Fruit fly (Drosophila melanogaster) whole organism, embryonic: ENCODE measurements around the gene His3.3B.

Source experiments
- Adf1 ChIP-seq: fragments of 200-800 bp; sonication (Bioruptor generic); IDR thresholded peaks from 2 replicates; pipeline ENCODE4 v1.3.6; 2022; ENCODE audit warnings: missing biosample characterization, missing genetic modification characterization
- Bteb2 ChIP-seq: fragments of 200-800 bp; sonication (Bioruptor generic); optimal IDR thresholded peaks from 2 replicates; lab custom pipeline; 2016; ENCODE audit warnings: missing biosample characterization, missing genetic modification characterization
- CG12236 ChIP-seq: fragments of 200-800 bp; sonication (Bioruptor generic); optimal IDR thresholded peaks from 2 replicates; lab custom pipeline; 2016; ENCODE audit warnings: missing biosample characterization, missing genetic modification characterization
- CG12299 ChIP-seq: fragments of 200-800 bp; sonication (Bioruptor generic); optimal IDR thresholded peaks from 2 replicates; lab custom pipeline; 2018; ENCODE audit warnings: missing biosample characterization, mild to moderate bottlenecking, missing genetic modification characterization
- CG14014 ChIP-seq: fragments of 200-800 bp; sonication (Bioruptor generic); IDR thresholded peaks from 2 replicates; pipeline ENCODE4 v1.3.6; 2022; ENCODE audit warnings: missing biosample characterization, missing genetic modification characterization
- CG16863 ChIP-seq: fragments of 200-800 bp; sonication (Bioruptor generic); optimal IDR thresholded peaks from 3 replicates; lab custom pipeline; 2016; ENCODE audit warnings: missing biosample characterization, missing genetic modification characterization
- CG17186 ChIP-seq: fragments of 200-800 bp; sonication (Bioruptor generic); optimal IDR thresholded peaks from 3 replicates; lab custom pipeline; 2017; ENCODE audit warnings: missing biosample characterization, missing genetic modification reagents, missing genetic modification characterization
- CG17359 ChIP-seq: fragments of 200-800 bp; sonication (Bioruptor generic); optimal IDR thresholded peaks from 3 replicates; lab custom pipeline; 2018; ENCODE audit warnings: missing biosample characterization, mild to moderate bottlenecking, missing genetic modification characterization, moderate library complexity
- CG17385 ChIP-seq: fragments of 200-800 bp; sonication (Bioruptor generic); optimal IDR thresholded peaks from 3 replicates; lab custom pipeline; 2018; ENCODE audit warnings: missing biosample characterization, mild to moderate bottlenecking, missing genetic modification characterization
- CG18599 ChIP-seq: fragments of 200-800 bp; sonication (Bioruptor generic); optimal IDR thresholded peaks from 3 replicates; lab custom pipeline; 2017; ENCODE audit warnings: missing biosample characterization, missing genetic modification characterization, mild to moderate bottlenecking, moderate library complexity, missing genetic modification reagents
- CG18619 ChIP-seq: fragments of 200-800 bp; sonication (Bioruptor generic); optimal IDR thresholded peaks from 3 replicates; lab custom pipeline; 2017; ENCODE audit warnings: missing biosample characterization, mild to moderate bottlenecking, missing genetic modification characterization
- CG2678 ChIP-seq: fragments of 200-800 bp; sonication (Bioruptor generic); optimal IDR thresholded peaks from 3 replicates; lab custom pipeline; 2019; ENCODE audit warnings: missing biosample characterization, mild to moderate bottlenecking, missing genetic modification characterization, moderate library complexity
- CG2875 ChIP-seq: fragments of 200-800 bp; sonication (Bioruptor generic); optimal IDR thresholded peaks from 2 replicates; lab custom pipeline; 2017; ENCODE audit warnings: missing biosample characterization, mild to moderate bottlenecking, missing genetic modification characterization, missing genetic modification reagents
- CG30403 ChIP-seq: fragments of 200-800 bp; sonication (Bioruptor generic); optimal IDR thresholded peaks from 3 replicates; lab custom pipeline; 2016; ENCODE audit warnings: missing biosample characterization, missing genetic modification characterization
- CG3407 ChIP-seq: fragments of 200-800 bp; sonication (Bioruptor generic); optimal IDR thresholded peaks from 2 replicates; lab custom pipeline; 2018; ENCODE audit warnings: missing biosample characterization, mild to moderate bottlenecking, missing genetic modification characterization
- CG3726 ChIP-seq: fragments of 200-800 bp; sonication (Bioruptor generic); IDR thresholded peaks from 3 replicates; pipeline ENCODE4, ENCODE4 v1.3.6; 2022; ENCODE audit warnings: missing biosample characterization, missing genetic modification characterization
- CG43689 ChIP-seq: fragments of 200-800 bp; sonication (Bioruptor generic); IDR thresholded peaks from 2 replicates; pipeline ENCODE4 v1.3.6; 2022; ENCODE audit warnings: missing biosample characterization, missing genetic modification characterization
- CG4730 ChIP-seq: fragments of 200-800 bp; sonication (Bioruptor generic); IDR thresholded peaks from 2 replicates; pipeline ENCODE4 v1.3.6; 2022; ENCODE audit warnings: missing biosample characterization, missing genetic modification characterization
- CG8290 ChIP-seq, 3 experiments: fragments of 200-800 bp; sonication (Bioruptor generic); optimal IDR thresholded peaks; 2 replicates each; lab custom pipeline; 2016 to 2019; ENCODE audit warnings: missing biosample characterization in 3 of 3, missing genetic modification characterization in 3 of 3, mild to moderate bottlenecking in 2 of 3, moderate library complexity in 1 of 3
- CG9215 ChIP-seq: fragments of 200-800 bp; sonication (Bioruptor generic); IDR thresholded peaks from 2 replicates; pipeline ENCODE4 v1.3.6; 2022; ENCODE audit warnings: missing biosample characterization, missing genetic modification characterization
- CG9932 ChIP-seq: fragments of 200-800 bp; sonication (Bioruptor generic); IDR thresholded peaks from 2 replicates; pipeline ENCODE4 v1.3.6; 2022; ENCODE audit warnings: missing biosample characterization, missing genetic modification characterization
- CrebB ChIP-seq: fragments of 200-800 bp; sonication (Bioruptor generic); optimal IDR thresholded peaks from 3 replicates; lab custom pipeline; 2018; ENCODE audit warnings: missing biosample characterization, mild to moderate bottlenecking, missing genetic modification characterization
- Dref ChIP-seq: fragments of 200-800 bp; sonication (Bioruptor generic); IDR thresholded peaks from 2 replicates; pipeline ENCODE4 v1.3.6; 2022; ENCODE audit warnings: missing biosample characterization, missing genetic modification characterization
- Drgx ChIP-seq: fragments of 200-800 bp; sonication (Bioruptor generic); IDR thresholded peaks from 2 replicates; pipeline ENCODE4 v1.3.6; 2022; ENCODE audit warnings: missing biosample characterization, missing genetic modification characterization
- E2f1 ChIP-seq: fragments of 200-800 bp; sonication (Bioruptor generic); IDR thresholded peaks from 2 replicates; pipeline ENCODE4 v1.3.6; 2022; ENCODE audit warnings: missing biosample characterization, missing genetic modification characterization
- HLH3B ChIP-seq: fragments of 200-800 bp; sonication (Bioruptor generic); IDR thresholded peaks from 2 replicates; pipeline ENCODE4 v1.3.6; 2022; ENCODE audit warnings: missing biosample characterization, missing genetic modification characterization
- HLHmδ ChIP-seq: fragments of 200-800 bp; sonication (Bioruptor generic); optimal IDR thresholded peaks from 2 replicates; lab custom pipeline; 2018; ENCODE audit warnings: missing biosample characterization, mild to moderate bottlenecking, missing genetic modification characterization, moderate library complexity
- MESR4 ChIP-seq: fragments of 200-800 bp; sonication (Bioruptor generic); optimal IDR thresholded peaks from 2 replicates; lab custom pipeline; 2018; ENCODE audit warnings: missing biosample characterization, mild to moderate bottlenecking, missing genetic modification characterization, moderate library complexity
- Nf-YA ChIP-seq: fragments of 200-800 bp; sonication (Bioruptor generic); IDR thresholded peaks from 2 replicates; pipeline ENCODE4 v1.3.6; 2022; ENCODE audit warnings: missing biosample characterization, missing genetic modification characterization
- Nf-YC ChIP-seq: fragments of 200-800 bp; optimal IDR thresholded peaks from 3 replicates; lab custom pipeline; 2019; ENCODE audit warnings: missing biosample characterization, mild to moderate bottlenecking, missing genetic modification characterization, moderate library complexity
- NfI ChIP-seq: fragments of 200-800 bp; sonication (Bioruptor generic); optimal IDR thresholded peaks from 3 replicates; lab custom pipeline; 2018; ENCODE audit warnings: missing biosample characterization, mild to moderate bottlenecking, missing genetic modification characterization, moderate library complexity
- Rx ChIP-seq: fragments of 200-800 bp; sonication (Bioruptor generic); IDR thresholded peaks from 2 replicates; pipeline ENCODE4 v1.3.6; 2022; ENCODE audit warnings: missing biosample characterization, missing genetic modification characterization
- Spps ChIP-seq: fragments of 200-800 bp; sonication (Bioruptor generic); optimal IDR thresholded peaks from 2 replicates; lab custom pipeline; 2018; ENCODE audit warnings: missing biosample characterization, mild to moderate bottlenecking, missing genetic modification characterization
- ara ChIP-seq: fragments of 200-800 bp; sonication (Bioruptor generic); IDR thresholded peaks from 2 replicates; pipeline ENCODE4 v1.3.6; 2022; ENCODE audit warnings: missing biosample characterization, missing genetic modification characterization
- az2 ChIP-seq: fragments of 200-800 bp; sonication (Bioruptor generic); optimal IDR thresholded peaks from 3 replicates; lab custom pipeline; 2016; ENCODE audit warnings: missing biosample characterization, missing genetic modification characterization
- bbx ChIP-seq: fragments of 200-800 bp; sonication (Bioruptor generic); IDR thresholded peaks from 2 replicates; pipeline ENCODE4 v1.3.6; 2022; ENCODE audit warnings: missing biosample characterization, missing genetic modification characterization; ENCODE audit not compliant: partially characterized antibody
- crp ChIP-seq, 2 experiments: fragments of 200-800 bp; sonication (Bioruptor generic); optimal IDR thresholded peaks; 2 replicates in 1 of 2; 3 replicates in 1 of 2; lab custom pipeline; 2017; ENCODE audit warnings: missing biosample characterization in 2 of 2, missing genetic modification characterization in 2 of 2, mild to moderate bottlenecking in 1 of 2, moderate library complexity in 1 of 2
- en ChIP-seq: fragments of 200-800 bp; sonication (Bioruptor generic); optimal IDR thresholded peaks from 2 replicates; lab custom pipeline; 2016; ENCODE audit warnings: missing biosample characterization, missing genetic modification characterization
- ewg ChIP-seq: fragments of 200-800 bp; sonication (Bioruptor generic); optimal IDR thresholded peaks from 3 replicates; lab custom pipeline; 2017; ENCODE audit warnings: mild to moderate bottlenecking, missing biosample characterization, missing genetic modification reagents, missing genetic modification characterization
- exex ChIP-seq: fragments of 200-800 bp; sonication (Bioruptor generic); optimal IDR thresholded peaks from 4 replicates; lab custom pipeline; 2018; ENCODE audit warnings: missing biosample characterization, mild to moderate bottlenecking, missing genetic modification characterization, moderate library complexity
- fd3F ChIP-seq: fragments of 200-800 bp; sonication (Bioruptor generic); optimal IDR thresholded peaks from 2 replicates; lab custom pipeline; 2018; ENCODE audit warnings: missing biosample characterization, mild to moderate bottlenecking, missing genetic modification characterization, moderate library complexity
- nerfin-2 ChIP-seq: fragments of 200-800 bp; sonication (Bioruptor generic); IDR thresholded peaks from 2 replicates; pipeline ENCODE4 v1.3.6; 2022; ENCODE audit warnings: missing biosample characterization, missing genetic modification characterization; ENCODE audit not compliant: partially characterized antibody
- p53 ChIP-seq: fragments of 200-800 bp; sonication (Bioruptor generic); optimal IDR thresholded peaks from 2 replicates; lab custom pipeline; 2016; ENCODE audit warnings: missing biosample characterization, missing genetic modification characterization
- phol ChIP-seq: fragments of 200-800 bp; sonication (Bioruptor generic); optimal IDR thresholded peaks from 3 replicates; lab custom pipeline; 2018; ENCODE audit warnings: missing biosample characterization, mild to moderate bottlenecking, missing genetic modification characterization, moderate library complexity
- pros ChIP-seq: fragments of 200-800 bp; sonication (Bioruptor generic); optimal IDR thresholded peaks from 3 replicates; lab custom pipeline; 2019; ENCODE audit warnings: missing biosample characterization, mild to moderate bottlenecking, missing genetic modification characterization, moderate library complexity
- rib ChIP-seq: fragments of 200-800 bp; sonication (Bioruptor generic); IDR thresholded peaks from 2 replicates; pipeline ENCODE4 v1.3.6; 2022; ENCODE audit warnings: missing biosample characterization, missing genetic modification characterization
- schlank ChIP-seq: fragments of 200-800 bp; sonication (Bioruptor generic); optimal IDR thresholded peaks from 2 replicates; lab custom pipeline; 2018; ENCODE audit warnings: missing biosample characterization, mild to moderate bottlenecking, missing genetic modification characterization
- so ChIP-seq: fragments of 200-800 bp; sonication (Bioruptor generic); IDR thresholded peaks from 3 replicates; pipeline ENCODE4 v1.3.6; 2022; ENCODE audit warnings: missing biosample characterization, missing genetic modification characterization
- vfl ChIP-seq: fragments of 200-800 bp; sonication (Bioruptor generic); optimal IDR thresholded peaks from 2 replicates; lab custom pipeline; 2016; ENCODE audit warnings: missing biosample characterization, missing genetic modification characterization
- z ChIP-seq: fragments of 200-800 bp; sonication (Bioruptor generic); IDR thresholded peaks from 3 replicates; pipeline ENCODE4 v1.3.6; 2022; ENCODE audit warnings: missing biosample characterization, missing genetic modification characterization

Gene His3.3B

DNA sequence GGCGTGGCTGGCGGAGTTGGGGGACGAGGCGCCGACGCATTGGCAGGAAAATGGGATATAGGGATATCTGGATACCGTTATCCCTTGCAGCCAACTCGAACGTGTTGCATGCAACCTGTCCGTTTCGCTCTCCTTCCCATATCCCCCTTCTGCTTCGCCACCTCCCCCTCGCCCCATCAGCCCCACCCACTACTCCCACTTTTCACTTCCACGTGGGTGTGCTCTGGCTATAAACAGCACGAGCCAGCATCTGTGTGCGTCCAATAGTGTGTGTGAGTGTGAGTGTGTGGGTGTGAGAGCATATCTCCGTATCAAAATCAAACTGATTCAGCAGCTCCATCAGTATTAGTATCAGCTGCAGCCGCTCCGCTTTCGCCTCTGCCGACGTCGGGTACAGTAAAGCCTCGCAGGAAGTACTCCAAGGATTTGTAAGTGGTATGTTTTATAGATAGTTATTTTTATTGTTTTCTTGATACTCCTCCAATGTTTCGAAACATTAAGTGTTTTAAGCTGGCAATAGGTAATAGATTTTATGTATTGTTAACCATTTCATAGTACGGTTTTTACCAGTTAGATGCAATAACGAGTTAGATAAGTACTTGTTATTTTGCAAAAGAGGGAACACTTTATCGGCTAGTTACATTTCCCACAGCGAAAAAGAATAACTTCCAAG, 37.4 kb downstream of the His3.3B start (continued):
- TF ChIP-seq nerfin-2 = no peak
- no peak for TF ChIP-seq az2 (GFP tag; lab: Kevin White, UChicago)
- TF ChIP-seq CG12299 (tag; lab: Kevin White, UChicago) = no peak
- no peak for TF ChIP-seq vfl
- TF ChIP-seq Bteb2 = no peak
- TF ChIP-seq CG14014 = no peak
- no peak for TF ChIP-seq CG30403 (GFP tag; lab: Kevin White, UChicago)
- TF ChIP-seq CG16863 (GFP tag; lab: Kevin White, UChicago) = no peak
- TF ChIP-seq CG3407 (GFP tag; lab: Kevin White, UChicago) = no peak
- TF ChIP-seq Dref (GFP tag; lab: Robert Waterston, UW) = no peak
- no peak for TF ChIP-seq ara (GFP tag; lab: Robert Waterston, UW)
- peak; percentile 54 for TF ChIP-seq CG17385 (GFP tag; lab: Kevin White, UChicago)
- TF ChIP-seq CG4730 (GFP tag; lab: Robert Waterston, UW) = no peak
- no peak for TF ChIP-seq z
- TF ChIP-seq CG18619 (GFP tag; lab: Kevin White, UChicago) = no peak
- TF ChIP-seq bbx (GFP tag; lab: Robert Waterston, UW) = no peak
- no peak for TF ChIP-seq pros (GFP tag; lab: Kevin White, UChicago)
- TF ChIP-seq en (GFP tag; lab: Kevin White, UChicago) = no peak
- no peak for TF ChIP-seq Rx (GFP tag; lab: Robert Waterston, UW)
- no peak for TF ChIP-seq NfI (GFP tag; lab: Kevin White, UChicago)
- peak; percentile 1 for TF ChIP-seq ewg (GFP tag; lab: Kevin White, UChicago)
- TF ChIP-seq MESR4 (GFP tag; lab: Kevin White, UChicago) = no peak
- no peak for TF ChIP-seq CG17186
- TF ChIP-seq crp (GFP tag; optimal IDR thresholded peaks at IDR 0.05; lab: Kevin White, UChicago) = no peak
- TF ChIP-seq CG2875 = no peak
- no peak for TF ChIP-seq CG9932 (GFP tag; lab: Robert Waterston, UW)
- TF ChIP-seq CG3726 = no peak
- peak; percentile 32; the same call in 1 of the 3 replicates for TF ChIP-seq so (GFP tag; lab: Robert Waterston, UW)
- no peak for TF ChIP-seq CG8290 (GFP tag; optimal IDR thresholded peaks at IDR 0.05; lab: Kevin White, UChicago)
- peak in 1 of 2 experiments; percentile 0 for TF ChIP-seq CG8290 (tag; optimal IDR thresholded peaks at IDR 0.05; lab: Kevin White, UChicago)
- TF ChIP-seq phol = peak; percentile 70
- TF ChIP-seq Adf1 (GFP tag; lab: Robert Waterston, UW) = no peak
- no peak for TF ChIP-seq HLHmδ (GFP tag; lab: Kevin White, UChicago)
- TF ChIP-seq Nf-YA (GFP tag; lab: Robert Waterston, UW) = no peak
- peak; percentile 80 for TF ChIP-seq CG2678
- TF ChIP-seq CG12236 (GFP tag; lab: Kevin White, UChicago) = no peak
- no peak for TF ChIP-seq fd3F (GFP tag; lab: Kevin White, UChicago)
- no peak for TF ChIP-seq Nf-YC
- no peak for TF ChIP-seq schlank (tag; lab: Kevin White, UChicago)
- TF ChIP-seq p53 = no peak
- TF ChIP-seq CrebB (tag; lab: Kevin White, UChicago) = no peak
- TF ChIP-seq HLH3B (GFP tag; lab: Robert Waterston, UW) = 0 out of 2 replicates have a peak, but pooled peaks have one; percentile 48
- no peak for TF ChIP-seq E2f1 (GFP tag; lab: Robert Waterston, UW)
- TF ChIP-seq CG43689 (GFP tag; lab: Robert Waterston, UW) = no peak
- no peak for TF ChIP-seq exex
- TF ChIP-seq CG9215 (GFP tag; lab: Robert Waterston, UW) = no peak
- peak; percentile 65 for TF ChIP-seq CG18599 (GFP tag; lab: Kevin White, UChicago)
- TF ChIP-seq Drgx (GFP tag; lab: Robert Waterston, UW) = no peak
- no peak for TF ChIP-seq rib
- TF ChIP-seq CG17359 = peak; percentile 53
- no peak for TF ChIP-seq Spps (tag; lab: Kevin White, UChicago)
